Fruit fly (Drosophila melanogaster) whole organism, embryonic: ENCODE measurements around the gene Pgant2.

Experiments used
- Atf3 ChIP-seq: fragments of 200-800 bp; sonication (Bioruptor generic); optimal IDR thresholded peaks from 3 replicates; lab custom pipeline; 2016; ENCODE audit warnings: missing biosample characterization, missing genetic modification characterization
- CG1024 ChIP-seq: fragments of 200-800 bp; sonication (Bioruptor generic); IDR thresholded peaks from 2 replicates; pipeline ENCODE4 v1.3.6; 2022; ENCODE audit warnings: missing biosample characterization, missing genetic modification characterization
- CG10979 ChIP-seq: fragments of 200-800 bp; sonication (Bioruptor generic); optimal IDR thresholded peaks from 2 replicates; lab custom pipeline; 2018; ENCODE audit warnings: missing biosample characterization, mild to moderate bottlenecking, missing genetic modification characterization, moderate library complexity
- CG1602 ChIP-seq: fragments of 200-800 bp; sonication (Bioruptor generic); optimal IDR thresholded peaks from 3 replicates; lab custom pipeline; 2016; ENCODE audit warnings: missing biosample characterization, missing genetic modification characterization
- CG1647 ChIP-seq: fragments of 200-800 bp; sonication (Bioruptor generic); optimal IDR thresholded peaks from 3 replicates; lab custom pipeline; 2016; ENCODE audit warnings: missing biosample characterization, missing genetic modification characterization
- CG16815 ChIP-seq: fragments of 200-800 bp; sonication (Bioruptor generic); optimal IDR thresholded peaks from 3 replicates; lab custom pipeline; 2017; ENCODE audit warnings: missing biosample characterization, mild to moderate bottlenecking, missing genetic modification characterization
- CG17385 ChIP-seq: fragments of 200-800 bp; sonication (Bioruptor generic); optimal IDR thresholded peaks from 3 replicates; lab custom pipeline; 2018; ENCODE audit warnings: missing biosample characterization, mild to moderate bottlenecking, missing genetic modification characterization
- CG18619 ChIP-seq: fragments of 200-800 bp; sonication (Bioruptor generic); optimal IDR thresholded peaks from 3 replicates; lab custom pipeline; 2017; ENCODE audit warnings: missing biosample characterization, mild to moderate bottlenecking, missing genetic modification characterization
- CG2712 ChIP-seq: fragments of 200-800 bp; optimal IDR thresholded peaks from 3 replicates; lab custom pipeline; 2019; ENCODE audit warnings: missing biosample characterization, mild to moderate bottlenecking, missing genetic modification characterization, moderate library complexity
- CG2889 ChIP-seq: fragments of 200-800 bp; sonication (Bioruptor generic); IDR thresholded peaks from 3 replicates; pipeline ENCODE4 v1.3.6; 2022; ENCODE audit warnings: missing biosample characterization, missing genetic modification characterization
- CG30431 ChIP-seq: fragments of 200-800 bp; sonication (Bioruptor generic); optimal IDR thresholded peaks from 2 replicates; lab custom pipeline; 2017; ENCODE audit warnings: missing biosample characterization, missing genetic modification characterization
- CG31441 ChIP-seq: fragments of 200-800 bp; sonication (Bioruptor generic); IDR thresholded peaks from 2 replicates; pipeline ENCODE4 v1.3.6; 2022; ENCODE audit warnings: missing biosample characterization, missing genetic modification characterization
- CG3163 ChIP-seq: fragments of 200-800 bp; sonication (Bioruptor generic); optimal IDR thresholded peaks from 3 replicates; lab custom pipeline; 2016; ENCODE audit warnings: missing biosample characterization, missing genetic modification characterization
- CG3995 ChIP-seq: fragments of 200-800 bp; sonication (Bioruptor generic); optimal IDR thresholded peaks from 3 replicates; lab custom pipeline; 2016; ENCODE audit warnings: missing biosample characterization, missing genetic modification characterization
- CG43689 ChIP-seq: fragments of 200-800 bp; sonication (Bioruptor generic); IDR thresholded peaks from 2 replicates; pipeline ENCODE4 v1.3.6; 2022; ENCODE audit warnings: missing biosample characterization, missing genetic modification characterization
- CG4820 ChIP-seq: fragments of 200-800 bp; sonication (Bioruptor generic); optimal IDR thresholded peaks from 3 replicates; lab custom pipeline; 2016; ENCODE audit warnings: missing biosample characterization, missing genetic modification characterization
- CG7745 ChIP-seq: fragments of 200-800 bp; sonication (Bioruptor generic); optimal IDR thresholded peaks from 2 replicates; lab custom pipeline; 2018; ENCODE audit warnings: missing biosample characterization, mild to moderate bottlenecking, missing genetic modification characterization, moderate library complexity
- CG8478 ChIP-seq: fragments of >200 bp; optimal IDR thresholded peaks from 2 replicates; lab custom pipeline; 2018
- CTCF ChIP-seq: fragments of 200-800 bp; sonication (Bioruptor generic); optimal IDR thresholded peaks from 2 replicates; lab custom pipeline; 2017; ENCODE audit warnings: missing biosample characterization, mild to moderate bottlenecking, missing genetic modification characterization, moderate library complexity
- CrebB ChIP-seq: fragments of 200-800 bp; sonication (Bioruptor generic); optimal IDR thresholded peaks from 3 replicates; lab custom pipeline; 2018; ENCODE audit warnings: missing biosample characterization, mild to moderate bottlenecking, missing genetic modification characterization
- Doc3 ChIP-seq: fragments of 200-800 bp; sonication (Bioruptor generic); IDR thresholded peaks from 3 replicates; pipeline ENCODE4 v1.3.6; 2022; ENCODE audit warnings: missing biosample characterization, missing genetic modification characterization; ENCODE audit not compliant: partially characterized antibody
- Eip74EF ChIP-seq, 2 experiments: fragments of 200-800 bp in 1 of 2; fragments of >200 bp in 1 of 2; sonication (Bioruptor generic) in 1 of 2; optimal IDR thresholded peaks; 2 replicates each; lab custom pipeline; 2017 to 2019; ENCODE audit warnings: missing biosample characterization in 2 of 2, missing genetic modification characterization in 2 of 2, mild to moderate bottlenecking in 1 of 2, moderate library complexity in 1 of 2
- H15 ChIP-seq: fragments of 200-800 bp; sonication (Bioruptor generic); IDR thresholded peaks from 3 replicates; pipeline ENCODE4 v1.3.6; 2022; ENCODE audit warnings: missing biosample characterization, missing genetic modification characterization
- HLH54F ChIP-seq: fragments of 200-800 bp; sonication (Bioruptor generic); optimal IDR thresholded peaks from 3 replicates; lab custom pipeline; 2016; ENCODE audit warnings: missing biosample characterization, missing genetic modification characterization
- Hr51 ChIP-seq, 2 experiments: fragments of 200-800 bp; sonication (Bioruptor generic); optimal IDR thresholded peaks; 2 replicates in 1 of 2; 3 replicates in 1 of 2; lab custom pipeline; 2016 to 2018; ENCODE audit warnings: missing biosample characterization in 2 of 2, missing genetic modification characterization in 2 of 2, mild to moderate bottlenecking in 1 of 2, moderate library complexity in 1 of 2
- Lhr ChIP-seq: fragments of 200-800 bp; sonication (Bioruptor generic); optimal IDR thresholded peaks from 3 replicates; lab custom pipeline; 2017; ENCODE audit warnings: mild to moderate bottlenecking, missing biosample characterization, missing genetic modification reagents, missing genetic modification characterization
- Mrtf ChIP-seq: fragments of 200-800 bp; sonication (Bioruptor generic); IDR thresholded peaks from 3 replicates; pipeline ENCODE4 v1.3.6; 2022; ENCODE audit warnings: missing biosample characterization, missing genetic modification characterization
- Opbp ChIP-seq: fragments of 200-800 bp; sonication (Bioruptor generic); IDR thresholded peaks from 3 replicates; pipeline ENCODE4 v1.3.6; 2022; ENCODE audit warnings: missing biosample characterization, missing genetic modification characterization; ENCODE audit not compliant: partially characterized antibody
- Scr ChIP-seq: fragments of 200-800 bp; sonication (Bioruptor generic); IDR thresholded peaks from 2 replicates; pipeline ENCODE4 v1.3.6; 2022; ENCODE audit warnings: missing biosample characterization, missing genetic modification characterization; ENCODE audit not compliant: partially characterized antibody
- Sin3A ChIP-seq: fragments of >200 bp; optimal IDR thresholded peaks from 2 replicates; lab custom pipeline; 2018
- Taf1 ChIP-seq: fragments of 200-800 bp; sonication (Bioruptor generic); IDR thresholded peaks from 2 replicates; pipeline ENCODE4 v1.3.6; 2022; ENCODE audit warnings: missing biosample characterization, missing genetic modification characterization
- ab ChIP-seq: fragments of 200-800 bp; sonication (Bioruptor generic); optimal IDR thresholded peaks from 2 replicates; lab custom pipeline; 2016; ENCODE audit warnings: missing biosample characterization, missing genetic modification characterization
- ap ChIP-seq: fragments of 200-800 bp; sonication (Bioruptor generic); IDR thresholded peaks from 2 replicates; pipeline ENCODE4 v1.3.6; 2022; ENCODE audit warnings: missing biosample characterization, missing genetic modification characterization
- cato ChIP-seq: fragments of 200-800 bp; sonication (Bioruptor generic); optimal IDR thresholded peaks from 2 replicates; lab custom pipeline; 2016; ENCODE audit warnings: missing biosample characterization, missing genetic modification characterization, borderline replicate concordance
- croc ChIP-seq: fragments of 200-800 bp; sonication (Bioruptor generic); conservative IDR thresholded peaks from 3 replicates; pipeline ENCODE4 v1.3.6; 2022; ENCODE audit warnings: missing biosample characterization, missing genetic modification characterization
- da ChIP-seq: fragments of 200-800 bp; sonication (Bioruptor generic); optimal IDR thresholded peaks from 2 replicates; lab custom pipeline; 2016; ENCODE audit warnings: missing biosample characterization, missing genetic modification characterization
- fd102C ChIP-seq: fragments of 200-800 bp; sonication (Bioruptor generic); optimal IDR thresholded peaks from 2 replicates; lab custom pipeline; 2018; ENCODE audit warnings: missing biosample characterization, mild to moderate bottlenecking, missing genetic modification characterization, moderate library complexity
- ind ChIP-seq: fragments of 200-800 bp; sonication (Bioruptor generic); optimal IDR thresholded peaks from 3 replicates; lab custom pipeline; 2016; ENCODE audit warnings: missing biosample characterization, missing genetic modification characterization
- inv ChIP-seq: fragments of 200-800 bp; sonication (Bioruptor generic); IDR thresholded peaks from 2 replicates; pipeline ENCODE4 v1.3.6; 2022; ENCODE audit warnings: missing biosample characterization, missing genetic modification characterization; ENCODE audit not compliant: partially characterized antibody
- jumu ChIP-seq: fragments of 200-800 bp; sonication (Bioruptor generic); optimal IDR thresholded peaks from 3 replicates; lab custom pipeline; 2016; ENCODE audit warnings: missing biosample characterization, missing genetic modification characterization
- nom ChIP-seq: fragments of 200-800 bp; sonication (Bioruptor generic); optimal IDR thresholded peaks from 2 replicates; lab custom pipeline; 2017; ENCODE audit warnings: missing biosample characterization, missing genetic modification characterization, mild to moderate bottlenecking, moderate library complexity, missing genetic modification reagents
- onecut ChIP-seq: fragments of 200-800 bp; sonication (Bioruptor generic); IDR thresholded peaks from 2 replicates; pipeline ENCODE4 v1.3.6; 2022; ENCODE audit warnings: missing biosample characterization, missing genetic modification characterization
- pum ChIP-seq: fragments of 200-800 bp; sonication (Bioruptor generic); optimal IDR thresholded peaks from 2 replicates; lab custom pipeline; 2016; ENCODE audit warnings: missing biosample characterization, missing genetic modification characterization
- sc ChIP-seq, 3 experiments: fragments of >200 bp in 2 of 3; fragments of 200-800 bp in 1 of 3; sonication (Bioruptor generic) in 1 of 3; optimal IDR thresholded peaks; 2 replicates in 2 of 3; 3 replicates in 1 of 3; lab custom pipeline; 2017; ENCODE audit warnings: mild to moderate bottlenecking in 1 of 3, missing biosample characterization in 1 of 3, missing genetic modification characterization in 1 of 3, missing genetic modification reagents in 1 of 3
- sens-2 ChIP-seq: fragments of 200-800 bp; sonication (Bioruptor generic); IDR thresholded peaks from 2 replicates; pipeline ENCODE4 v1.3.6; 2022; ENCODE audit warnings: missing biosample characterization, missing genetic modification characterization
- sug ChIP-seq: fragments of 200-800 bp; optimal IDR thresholded peaks from 2 replicates; lab custom pipeline; 2019; ENCODE audit warnings: missing biosample characterization, mild to moderate bottlenecking, missing genetic modification characterization, moderate library complexity
- tap ChIP-seq: fragments of 200-800 bp; optimal IDR thresholded peaks from 3 replicates; lab custom pipeline; 2019; ENCODE audit warnings: missing biosample characterization, mild to moderate bottlenecking, missing genetic modification characterization, moderate library complexity
- tgo ChIP-seq: fragments of 200-800 bp; sonication (Bioruptor generic); IDR thresholded peaks from 3 replicates; pipeline ENCODE4 v1.3.6; 2022; ENCODE audit warnings: missing biosample characterization, missing genetic modification characterization
- tup ChIP-seq: fragments of 200-800 bp; sonication (Bioruptor generic); optimal IDR thresholded peaks from 2 replicates; lab custom pipeline; 2016; ENCODE audit warnings: missing biosample characterization, mild to moderate bottlenecking, missing genetic modification characterization, moderate library complexity
- vfl ChIP-seq: fragments of 200-800 bp; sonication (Bioruptor generic); optimal IDR thresholded peaks from 2 replicates; lab custom pipeline; 2016; ENCODE audit warnings: missing biosample characterization, missing genetic modification characterization
- vvl ChIP-seq: fragments of 200-800 bp; sonication (Bioruptor generic); IDR thresholded peaks from 2 replicates; pipeline ENCODE4 v1.3.6; 2022; ENCODE audit warnings: missing biosample characterization, missing genetic modification characterization

Gene Pgant2

dm6 chr2L:3475948-3476347, 49.4 kb upstream of the Pgant2 start (continued):
- peak; percentile 11 for TF ChIP-seq CG3995 (GFP tag; lab: Kevin White, UChicago)
- peak; percentile 82 for TF ChIP-seq CG18619 (GFP tag; lab: Kevin White, UChicago)
- peak; percentile 61 for TF ChIP-seq CG31441
- TF ChIP-seq Lhr (GFP tag; lab: Kevin White, UChicago): no peak
- TF ChIP-seq onecut (GFP tag; lab: Robert Waterston, UW): peak; percentile 20; the same call in 1 of the 2 replicates
- no peak; the same call in 2 of the 3 replicates for TF ChIP-seq croc (GFP tag; lab: Robert Waterston, UW)
- TF ChIP-seq CG17385: peak; percentile 68
- peak; percentile 5 for TF ChIP-seq jumu
- peak; percentile 58 for TF ChIP-seq CG10979 (tag; lab: Kevin White, UChicago)
- TF ChIP-seq ab (GFP tag; lab: Kevin White, UChicago): no peak
- no peak for TF ChIP-seq CG8478 (lab: Kevin White, UChicago)
- no peak; the same call in 2 of the 3 replicates for TF ChIP-seq Mrtf (GFP tag; lab: Robert Waterston, UW)
- no peak for TF ChIP-seq CTCF
- TF ChIP-seq ap (GFP tag; lab: Robert Waterston, UW): no peak
- no peak for TF ChIP-seq Sin3A (lab: Kevin White, UChicago)
- TF ChIP-seq tup (GFP tag; lab: Kevin White, UChicago): no peak
- peak; percentile 58 for TF ChIP-seq ind (GFP tag; lab: Kevin White, UChicago)
- peak; percentile 49 for TF ChIP-seq sug
- peak; percentile 16 for TF ChIP-seq CG1602
- no peak for TF ChIP-seq CG43689 (GFP tag; lab: Robert Waterston, UW)
- no peak for TF ChIP-seq inv (GFP tag; lab: Robert Waterston, UW)
- peak; percentile 36; the same call in 1 of the 2 replicates for TF ChIP-seq Taf1 (GFP tag; lab: Robert Waterston, UW)
- peak; percentile 64 for TF ChIP-seq tap
- TF ChIP-seq HLH54F (GFP tag; lab: Kevin White, UChicago): peak; percentile 53
- no peak for TF ChIP-seq Opbp
- TF ChIP-seq vvl (GFP tag; lab: Robert Waterston, UW): peak; percentile 44
- peak; percentile 11 for TF ChIP-seq pum (GFP tag; lab: Kevin White, UChicago)
- TF ChIP-seq tgo (GFP tag; lab: Robert Waterston, UW): peak; percentile 73; the same call in 2 of the 3 replicates
- 0 out of 3 replicates have a peak, but pooled peaks have one; percentile 27 for TF ChIP-seq CG2889 (GFP tag; lab: Robert Waterston, UW)
- TF ChIP-seq vfl (GFP tag; lab: Kevin White, UChicago): peak; percentile 31
- no peak for TF ChIP-seq sc (optimal IDR thresholded peaks at IDR 0.05; lab: Kevin White, UChicago)
- TF ChIP-seq sc (GFP tag; optimal IDR thresholded peaks at IDR 0.05; lab: Kevin White, UChicago): peak; percentile 16
- TF ChIP-seq Atf3: no peak
- no peak for TF ChIP-seq nom (GFP tag; lab: Kevin White, UChicago)
- peak in 1 of 2 experiments; percentile 81 for TF ChIP-seq Hr51 (GFP tag; optimal IDR thresholded peaks at IDR 0.05; lab: Kevin White, UChicago)
- TF ChIP-seq CG2712 (tag; lab: Kevin White, UChicago): peak; percentile 66
- no peak for TF ChIP-seq CG1647 (GFP tag; lab: Kevin White, UChicago)
- no peak for TF ChIP-seq CrebB
- TF ChIP-seq Doc3 (GFP tag; lab: Robert Waterston, UW): no peak
- TF ChIP-seq H15 (GFP tag; lab: Robert Waterston, UW): 0 out of 3 replicates have a peak, but pooled peaks have one; percentile 44
- TF ChIP-seq CG16815 (GFP tag; lab: Kevin White, UChicago): no peak
- TF ChIP-seq sens-2: no peak
- peak in 1 of 2 experiments; percentile 54 for TF ChIP-seq Eip74EF (GFP tag; optimal IDR thresholded peaks at IDR 0.05; lab: Kevin White, UChicago)
- TF ChIP-seq fd102C: no peak
- TF ChIP-seq CG4820 (GFP tag; lab: Kevin White, UChicago): peak; percentile 9
- TF ChIP-seq da (GFP tag; lab: Kevin White, UChicago): no peak
- no peak for TF ChIP-seq CG1024 (GFP tag; lab: Robert Waterston, UW)
- TF ChIP-seq Scr (GFP tag; lab: Robert Waterston, UW): no peak
- TF ChIP-seq CG3163 (GFP tag; lab: Kevin White, UChicago): no peak
- peak; percentile 10 for TF ChIP-seq cato
- TF ChIP-seq CG7745: no peak
- TF ChIP-seq CG30431: peak; percentile 12
